Fruit fly (Drosophila melanogaster): Measurements from ENCODE around the gene hth.
A peak's percentile ranks its signal among the peaks of the same experiment; 100 is the strongest.

hth gene

DNA sequence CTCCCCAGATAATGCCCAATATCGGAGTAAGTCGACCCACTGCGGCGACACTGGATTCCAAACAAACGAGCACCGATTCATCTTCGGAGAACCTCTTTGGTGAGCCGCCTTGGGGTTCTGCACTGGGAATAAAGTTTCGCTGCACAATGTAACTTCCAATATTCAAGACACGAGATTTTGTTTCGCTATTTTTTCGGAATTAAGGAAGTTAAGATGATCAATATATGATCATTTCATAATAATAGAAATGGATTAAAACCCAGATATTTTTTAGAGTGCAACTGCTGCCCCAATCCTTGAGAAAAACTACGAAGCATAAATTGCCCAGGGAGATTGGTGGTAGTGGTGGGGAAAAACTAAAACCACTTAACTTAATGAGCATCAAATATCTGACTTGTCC, 3.3 kb downstream of the hth start:
- TF ChIP-seq noc (tag; optimal IDR thresholded peaks at IDR 0.05), result no peak

DNA sequence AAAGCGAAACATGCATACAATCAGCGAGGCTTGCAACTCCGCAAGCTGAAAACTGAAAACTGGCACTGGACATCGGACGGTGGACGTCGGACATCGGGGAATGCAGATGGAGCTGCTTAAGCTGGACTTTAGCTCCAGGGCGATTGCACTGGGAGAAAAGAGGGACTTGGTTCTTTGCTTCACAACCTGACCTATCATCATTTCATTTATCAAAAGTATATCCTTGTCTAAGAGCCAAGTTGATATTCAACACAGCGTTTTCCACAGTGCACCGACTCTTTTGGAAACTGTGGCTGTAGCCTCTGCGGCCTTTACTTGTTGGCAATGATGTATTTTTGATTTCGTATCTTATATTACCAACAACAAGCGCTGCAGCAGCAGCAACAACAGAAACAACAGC, 5.5 kb downstream of the hth start:
- TF ChIP-seq noc (tag; optimal IDR thresholded peaks at IDR 0.05), result no peak

DNA sequence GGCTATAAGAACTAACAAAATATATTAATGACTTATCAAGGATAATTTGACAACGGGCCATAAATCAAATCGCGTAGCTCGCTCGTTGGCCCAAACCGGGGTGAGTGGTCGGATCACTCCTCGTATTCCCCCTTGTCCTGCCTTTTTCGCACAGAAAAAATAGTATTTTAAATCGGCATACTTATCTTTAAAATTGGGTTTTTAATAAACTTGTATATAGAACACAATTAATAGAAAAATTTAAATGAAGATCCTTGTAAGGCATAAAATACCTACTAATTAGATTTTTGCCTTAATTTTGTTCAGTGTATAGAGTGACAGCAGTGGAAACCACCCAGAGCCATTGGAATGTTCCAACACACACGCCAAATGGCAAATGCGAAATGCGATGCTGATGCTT, 7.6 kb downstream of the hth start:
- TF ChIP-seq noc (tag; optimal IDR thresholded peaks at IDR 0.05), result no peak

DNA sequence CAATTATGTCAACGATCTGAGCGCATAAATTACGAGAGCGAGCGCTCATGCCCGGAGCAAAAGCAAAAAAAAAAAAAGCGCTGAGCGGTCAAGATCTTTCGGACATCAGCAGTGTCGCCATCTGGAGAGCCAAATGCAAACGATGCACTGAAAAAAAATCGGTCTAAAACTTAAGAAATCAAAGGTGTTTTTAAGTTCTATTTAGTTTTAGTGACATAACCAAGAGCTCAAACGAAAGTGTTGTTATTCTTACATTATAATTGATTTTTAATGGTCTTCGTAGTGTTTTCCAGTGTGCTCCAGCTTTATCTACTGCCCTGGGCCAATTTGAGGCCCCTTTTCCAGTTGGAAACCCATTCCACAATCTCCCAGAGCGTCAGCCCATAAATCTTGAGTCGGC, 9.4 kb downstream of the hth start:
- TF ChIP-seq noc (tag; optimal IDR thresholded peaks at IDR 0.05), result no peak

DNA sequence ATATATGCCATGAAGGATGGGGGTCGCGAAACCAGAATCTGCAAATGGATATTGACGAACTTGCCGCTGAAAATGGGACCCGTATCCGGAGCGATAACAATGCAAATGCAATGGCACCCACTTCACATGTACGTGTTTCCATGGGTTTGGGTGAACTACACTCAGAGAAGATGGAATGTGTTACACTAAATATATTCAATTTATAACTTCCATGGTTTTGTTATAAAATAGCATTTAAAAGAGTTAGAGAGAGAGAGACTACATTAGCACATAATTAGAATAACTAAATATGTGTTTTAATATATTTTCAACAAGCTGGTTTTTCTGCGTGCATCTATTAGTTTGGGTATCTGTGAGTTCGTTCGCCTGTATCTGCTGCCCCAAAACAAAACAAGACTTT, 11.1 kb downstream of the hth start:
- no peak for TF ChIP-seq noc (tag; optimal IDR thresholded peaks at IDR 0.05)

DNA sequence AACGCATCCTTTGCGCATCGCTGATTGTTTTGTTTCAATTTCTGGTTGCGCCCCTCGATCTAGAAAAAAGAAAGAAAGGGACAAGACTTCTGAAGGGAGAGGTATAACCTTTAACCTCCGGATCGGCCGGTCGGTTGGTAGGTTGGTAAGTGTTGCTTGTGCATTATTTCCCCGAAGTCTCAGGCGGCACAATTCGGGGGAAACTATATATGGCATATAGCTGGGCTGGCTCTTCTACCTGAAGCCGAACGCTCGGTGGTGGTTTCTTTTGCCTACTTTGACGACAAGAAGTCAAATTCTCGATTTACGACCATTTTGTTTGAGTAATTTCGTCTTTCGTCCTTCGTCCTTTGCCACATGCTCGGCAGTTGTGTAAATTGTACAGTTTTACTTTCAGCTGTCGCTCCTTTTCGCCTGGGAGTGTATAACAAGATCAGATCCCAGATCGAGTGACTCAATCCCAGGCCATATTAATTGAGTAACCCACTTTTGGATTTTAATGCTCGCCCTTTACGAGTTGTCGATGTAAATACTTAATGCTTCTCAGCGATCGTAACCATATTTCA, 12.7 kb downstream of the hth start:
- no peak for TF ChIP-seq noc (tag; optimal IDR thresholded peaks at IDR 0.05)

DNA sequence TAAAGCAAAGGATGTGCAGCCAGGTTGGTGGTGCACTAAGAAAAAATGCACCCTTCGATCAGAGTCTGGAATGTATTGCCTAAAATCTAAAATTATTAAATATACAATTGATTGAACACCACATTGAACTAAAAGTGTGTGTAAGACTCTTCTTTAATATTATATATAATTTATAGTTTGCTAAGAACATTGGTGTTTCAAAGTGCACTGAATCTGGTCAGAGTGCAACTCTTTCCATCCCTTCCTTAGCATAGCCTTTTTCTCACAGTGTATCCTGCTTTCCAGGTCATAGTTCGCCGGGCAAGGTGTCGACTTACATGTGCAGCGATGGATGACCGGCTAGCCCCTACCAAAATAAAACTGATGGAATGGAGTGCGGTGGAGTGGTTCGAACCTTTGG, 13.3 kb downstream of the hth start:
- no peak for TF ChIP-seq noc (tag; optimal IDR thresholded peaks at IDR 0.05)

DNA sequence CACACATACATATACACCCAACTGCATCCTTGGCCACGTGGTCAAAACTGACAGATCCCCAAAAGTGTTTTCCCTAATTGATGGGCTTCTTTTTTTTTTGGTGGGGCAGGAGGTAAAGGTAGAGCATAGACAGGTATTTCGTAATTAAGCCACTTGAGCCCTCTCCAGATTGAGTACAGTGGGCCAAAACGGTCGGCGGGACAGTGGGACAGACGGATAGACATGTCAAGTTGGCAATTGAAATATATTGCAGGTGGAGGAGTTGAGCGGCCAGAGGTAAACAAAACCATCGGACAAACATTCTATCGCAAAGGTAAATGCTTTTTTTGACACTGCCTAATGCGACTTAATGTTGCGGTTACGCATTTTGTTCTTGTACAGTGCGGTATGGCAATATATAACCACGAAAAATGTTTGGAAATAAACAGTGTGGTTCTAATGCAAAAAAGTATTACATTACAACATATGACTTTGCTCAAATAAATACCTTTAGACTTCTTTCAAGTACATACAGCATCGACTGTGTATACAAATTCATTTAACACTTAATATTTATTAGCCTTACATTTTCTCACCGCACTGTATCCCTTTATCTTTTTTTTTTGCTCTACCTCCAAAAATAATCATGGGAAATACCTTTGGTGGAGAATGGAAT, 15.1 kb downstream of the hth start:
- TF ChIP-seq noc (tag; optimal IDR thresholded peaks at IDR 0.05), result peak; percentile 56

DNA sequence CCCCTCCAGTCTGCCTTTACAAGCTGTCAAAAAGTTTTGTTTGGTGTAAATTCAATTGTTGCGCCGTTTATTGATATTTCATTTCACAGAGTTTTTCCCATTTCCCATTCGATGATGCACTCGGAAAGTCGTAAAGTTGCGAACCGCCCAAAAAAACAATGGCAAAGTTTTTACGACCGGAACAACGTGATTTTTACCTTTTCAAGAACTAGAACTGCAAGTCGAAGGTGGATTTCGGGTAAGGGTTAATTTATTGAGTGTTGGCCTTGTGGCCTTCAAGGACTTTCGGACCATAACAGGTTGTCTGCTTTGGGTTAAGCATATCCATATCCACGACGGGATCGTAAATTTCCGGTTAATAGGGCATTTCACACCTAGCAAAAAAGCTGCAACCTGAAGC, 15.7 kb downstream of the hth start:
- TF ChIP-seq noc (tag; optimal IDR thresholded peaks at IDR 0.05), result no peak

DNA sequence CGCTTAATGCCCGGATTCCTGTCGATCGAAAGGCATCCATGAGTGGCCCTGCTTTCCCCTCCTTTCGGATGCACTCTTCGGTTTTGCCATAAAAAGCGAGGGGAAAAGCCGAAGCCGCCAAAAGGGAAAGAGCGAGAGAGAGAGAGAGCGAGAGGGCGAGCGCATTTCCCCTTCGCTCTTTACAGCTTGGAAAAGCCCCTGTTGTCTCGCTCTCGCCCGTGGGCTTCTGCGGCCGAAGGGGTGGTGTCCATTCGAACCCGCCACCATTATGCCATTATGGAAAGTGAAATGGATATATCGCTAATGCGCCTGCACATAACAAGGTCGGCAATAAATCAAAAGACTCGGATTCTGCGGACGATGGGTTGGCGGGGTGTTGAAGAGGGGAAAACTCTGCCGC, 17.2 kb downstream of the hth start:
- no peak for TF ChIP-seq noc (tag; optimal IDR thresholded peaks at IDR 0.05)

DNA sequence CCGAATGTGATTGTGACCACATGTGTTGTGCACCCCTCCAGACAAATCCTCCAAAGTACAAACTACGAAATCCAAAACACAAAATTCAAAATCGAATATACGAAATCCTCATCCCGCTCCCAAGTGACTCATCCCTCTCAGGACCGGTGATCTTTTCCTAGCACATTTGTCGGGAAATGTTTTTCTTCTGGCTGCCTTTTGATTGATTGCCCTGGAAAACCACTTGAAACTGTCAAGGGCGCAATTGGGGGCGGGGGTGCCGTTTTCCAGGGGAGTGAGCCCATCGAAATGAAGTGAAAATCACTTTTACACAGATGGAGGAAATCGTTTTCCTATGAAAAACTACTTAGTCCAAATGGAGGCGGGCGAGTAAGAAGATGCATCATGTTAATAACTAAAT, 20.5 kb downstream of the hth start:
- no peak for TF ChIP-seq noc (tag; optimal IDR thresholded peaks at IDR 0.05)

DNA sequence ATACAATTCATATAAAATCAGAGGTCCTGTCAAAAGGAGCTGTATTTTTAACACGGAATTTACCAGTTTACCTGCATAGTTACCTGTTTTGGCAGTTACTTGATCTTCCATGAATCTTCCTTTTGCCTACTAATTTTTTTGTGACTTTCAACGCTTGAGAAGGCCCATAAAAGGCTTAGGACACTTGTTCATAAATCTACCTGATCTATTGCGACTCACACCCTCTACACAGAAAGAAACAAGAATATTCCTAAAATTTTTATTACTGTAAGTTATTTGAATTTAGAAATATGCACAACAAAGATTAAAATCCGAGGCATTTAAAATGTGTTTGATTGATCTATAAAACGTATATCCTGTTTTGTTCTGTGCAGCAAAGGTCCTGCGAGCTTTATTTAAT, 21.7 kb downstream of the hth start:
- TF ChIP-seq noc (tag; optimal IDR thresholded peaks at IDR 0.05), result no peak

DNA sequence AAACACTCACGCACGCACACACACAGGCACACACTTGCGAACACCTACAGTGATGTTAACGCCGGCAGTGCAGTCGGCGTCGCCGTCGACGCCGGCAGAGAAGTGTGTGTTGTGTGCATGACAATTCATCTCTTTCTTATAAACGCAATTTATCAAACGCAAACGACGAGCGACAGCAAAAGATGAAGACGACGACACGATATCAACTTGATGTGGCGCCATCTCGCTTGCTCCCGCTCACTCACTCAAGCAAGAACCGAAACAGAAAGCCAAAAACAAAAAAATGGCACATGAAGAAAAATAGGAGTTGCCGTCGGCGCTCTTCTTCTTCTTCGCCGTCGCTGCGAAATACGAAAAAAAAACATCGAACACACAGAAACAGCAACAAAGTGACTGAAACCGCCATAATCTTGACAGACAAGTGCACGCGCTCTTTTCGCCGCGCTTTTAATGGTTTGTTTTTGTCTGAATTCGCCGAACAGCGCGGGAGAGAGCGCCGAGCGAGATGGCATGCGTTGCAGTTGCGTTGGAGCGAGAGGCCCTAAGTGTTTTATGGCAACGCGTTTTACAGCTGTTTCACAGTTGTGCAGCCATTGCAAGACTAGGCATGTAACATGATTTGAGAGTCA, 22.5 kb downstream of the hth start:
- TF ChIP-seq noc (tag; optimal IDR thresholded peaks at IDR 0.05), result peak; percentile 70

DNA sequence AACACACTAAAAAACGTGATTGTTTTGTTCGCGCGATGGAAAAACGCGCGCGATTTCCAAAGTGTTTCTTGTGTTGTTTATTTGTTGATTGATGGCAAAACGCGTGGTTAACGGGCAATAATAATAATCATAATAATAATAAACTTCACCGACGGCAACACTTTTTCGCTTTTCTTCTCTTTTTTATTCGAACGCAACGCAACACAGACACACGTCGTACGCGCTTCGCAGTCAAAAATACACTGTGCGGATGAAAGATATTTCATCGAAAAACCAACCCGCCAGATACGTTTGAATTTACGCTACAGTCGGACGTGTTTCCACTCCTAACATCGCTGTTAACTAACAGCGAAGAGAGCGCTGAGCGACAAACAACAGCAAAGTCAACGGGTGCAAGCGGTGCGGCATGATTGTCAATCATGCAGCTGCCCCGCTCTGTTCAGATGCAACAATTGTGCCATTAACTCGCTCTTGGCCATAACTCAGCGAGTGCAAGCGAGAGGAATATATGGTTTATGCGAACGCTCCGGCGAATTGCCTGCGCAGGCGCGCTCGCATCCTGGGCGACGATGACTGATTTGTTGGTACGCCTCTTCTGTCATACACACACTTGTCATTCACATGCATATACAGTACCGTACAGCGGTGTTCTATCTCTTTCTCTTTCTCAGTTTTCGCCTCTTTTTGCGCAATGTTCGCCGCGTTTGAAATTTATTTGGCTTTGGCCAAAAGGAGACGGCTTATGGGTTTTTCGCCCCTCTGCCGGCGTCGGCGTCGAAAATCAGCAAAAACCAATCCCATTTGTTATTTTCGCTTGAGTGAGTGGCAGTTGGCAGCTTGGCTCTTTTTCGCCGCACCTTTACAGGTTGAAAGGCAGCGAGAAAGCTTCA, 25.1 kb downstream of the hth start:
- TF ChIP-seq noc (tag; optimal IDR thresholded peaks at IDR 0.05), result peak; percentile 64

DNA sequence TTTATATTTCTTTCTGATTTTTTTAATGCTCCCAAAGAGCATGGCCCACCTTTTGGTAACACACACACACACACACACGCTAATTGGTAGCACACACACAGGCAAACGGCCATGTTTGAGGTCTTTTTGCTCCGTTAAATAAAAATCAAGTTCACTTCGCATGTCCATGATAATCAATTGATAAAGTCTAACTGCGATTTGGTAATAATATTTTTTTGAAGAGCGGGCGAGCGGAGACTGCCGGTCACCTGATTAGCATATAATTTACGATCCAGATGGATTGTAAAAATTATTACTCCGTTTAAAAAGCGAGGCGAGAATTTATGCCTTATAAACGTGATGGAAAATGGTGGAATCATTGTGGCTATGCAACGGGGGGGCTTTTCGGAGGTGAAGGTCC, 27.5 kb downstream of the hth start:
- peak; percentile 75 for TF ChIP-seq noc (tag; optimal IDR thresholded peaks at IDR 0.05)

DNA sequence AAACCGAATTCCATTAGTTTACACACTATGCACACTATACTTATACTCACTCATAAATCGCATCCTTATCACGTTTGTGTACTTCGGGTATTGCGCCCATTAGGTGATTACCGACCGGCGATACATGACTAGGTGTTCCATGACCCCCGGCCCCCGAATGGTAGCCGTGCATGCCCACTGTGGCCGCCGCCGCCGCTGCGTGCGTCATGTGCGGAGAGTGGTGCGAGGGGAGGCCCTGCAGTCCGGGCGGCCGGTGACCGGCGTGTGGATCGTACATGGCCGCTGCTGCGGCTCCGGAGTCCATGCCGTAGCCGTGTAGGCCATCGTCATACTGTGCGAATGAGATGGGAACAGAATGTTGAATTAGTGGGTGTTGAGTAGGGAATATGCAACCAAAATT, 34.3 kb downstream of the hth start:
- no peak for TF ChIP-seq noc (tag; optimal IDR thresholded peaks at IDR 0.05)

Measured in whole organism, larva.